Fruit fly (Drosophila melanogaster) whole organism, pupa: ENCODE data around the gene Noc1.

ENCODE experiments used
- CG10348 ChIP-seq: fragments of 200-800 bp; sonication (Bioruptor generic); IDR thresholded peaks from 2 replicates; pipeline ENCODE4 v1.3.6; 2022; ENCODE audit warnings: missing biosample characterization, missing genetic modification characterization
- CG12605 ChIP-seq: fragments of 200-800 bp; sonication (Bioruptor generic); IDR thresholded peaks from 2 replicates; pipeline ENCODE4 v1.3.6; 2022; ENCODE audit warnings: missing biosample characterization, missing genetic modification characterization
- CG13204 ChIP-seq: fragments of 200-800 bp; sonication (Bioruptor generic); optimal IDR thresholded peaks from 2 replicates; lab custom pipeline; 2018; ENCODE audit warnings: missing biosample characterization, mild to moderate bottlenecking, missing genetic modification characterization, moderate library complexity
- CG14655 ChIP-seq: fragments of 200-800 bp; sonication (Bioruptor generic); optimal IDR thresholded peaks from 3 replicates; lab custom pipeline; 2017; ENCODE audit warnings: mild to moderate bottlenecking, missing biosample characterization, missing genetic modification reagents, missing genetic modification characterization
- CG15710 ChIP-seq: fragments of 200-800 bp; sonication (Bioruptor generic); optimal IDR thresholded peaks from 2 replicates; lab custom pipeline; 2018; ENCODE audit warnings: missing biosample characterization, mild to moderate bottlenecking, missing genetic modification characterization, moderate library complexity
- CG17806 ChIP-seq: fragments of 200-800 bp; sonication (Bioruptor generic); optimal IDR thresholded peaks from 2 replicates; lab custom pipeline; 2018; ENCODE audit warnings: missing biosample characterization, mild to moderate bottlenecking, missing genetic modification characterization, moderate library complexity
- CG32121 ChIP-seq: fragments of 200-800 bp; sonication (Bioruptor generic); IDR thresholded peaks from 2 replicates; pipeline ENCODE4 v1.3.6; 2022; ENCODE audit warnings: missing biosample characterization, missing genetic modification characterization
- CG34367 ChIP-seq: fragments of 200-800 bp; sonication (Bioruptor generic); optimal IDR thresholded peaks from 2 replicates; lab custom pipeline; 2018; ENCODE audit warnings: missing biosample characterization, mild to moderate bottlenecking, missing genetic modification characterization
- CG4496 ChIP-seq: fragments of 200-800 bp; sonication (Bioruptor generic); IDR thresholded peaks from 3 replicates; pipeline ENCODE4 v1.3.6; 2022; ENCODE audit warnings: missing biosample characterization, missing genetic modification characterization
- CG8159 ChIP-seq: fragments of 200-800 bp; sonication (Bioruptor generic); optimal IDR thresholded peaks from 3 replicates; lab custom pipeline; 2018; ENCODE audit warnings: missing biosample characterization, mild to moderate bottlenecking, missing genetic modification characterization, moderate library complexity
- CG8301 ChIP-seq: fragments of 200-800 bp; sonication (Bioruptor generic); optimal IDR thresholded peaks from 2 replicates; lab custom pipeline; 2018; ENCODE audit warnings: missing biosample characterization, mild to moderate bottlenecking, missing genetic modification characterization
- CG9948 ChIP-seq: fragments of 200-800 bp; sonication (Bioruptor generic); optimal IDR thresholded peaks from 2 replicates; lab custom pipeline; 2018; ENCODE audit warnings: missing biosample characterization, mild to moderate bottlenecking, missing genetic modification characterization, moderate library complexity
- D1 ChIP-seq: fragments of 200-800 bp; sonication (Bioruptor generic); optimal IDR thresholded peaks from 2 replicates; lab custom pipeline; 2018; ENCODE audit warnings: missing biosample characterization, mild to moderate bottlenecking, missing genetic modification characterization, moderate library complexity
- EcR ChIP-seq: fragments of 200-800 bp; sonication (Bioruptor generic); optimal IDR thresholded peaks from 3 replicates; lab custom pipeline; 2019; ENCODE audit warnings: missing biosample characterization, missing genetic modification characterization, mild to moderate bottlenecking, moderate library complexity, missing genetic modification reagents
- Ets98B ChIP-seq: fragments of 200-800 bp; sonication (Bioruptor generic); IDR thresholded peaks from 2 replicates; pipeline ENCODE4 v1.3.6; 2022; ENCODE audit warnings: missing biosample characterization, missing genetic modification characterization
- Pif1A ChIP-seq: fragments of 200-800 bp; sonication (Bioruptor generic); optimal IDR thresholded peaks from 3 replicates; lab custom pipeline; 2016; ENCODE audit warnings: missing biosample characterization, missing genetic modification characterization
- Pif1B ChIP-seq: fragments of 200-800 bp; sonication (Bioruptor generic); optimal IDR thresholded peaks from 3 replicates; lab custom pipeline; 2016; ENCODE audit warnings: missing biosample characterization, missing genetic modification characterization
- Snoo ChIP-seq: fragments of 200-800 bp; sonication (Bioruptor generic); optimal IDR thresholded peaks from 3 replicates; lab custom pipeline; 2017; ENCODE audit warnings: missing biosample characterization, mild to moderate bottlenecking, missing genetic modification characterization, inconsistent platforms
- fd96Ca ChIP-seq: fragments of 200-800 bp; sonication (Bioruptor generic); IDR thresholded peaks from 3 replicates; pipeline ENCODE4 v1.3.6; 2022; ENCODE audit warnings: missing biosample characterization, missing genetic modification characterization
- gl ChIP-seq: fragments of 200-800 bp; sonication (Bioruptor generic); optimal IDR thresholded peaks from 2 replicates; lab custom pipeline; 2018; ENCODE audit warnings: missing biosample characterization, mild to moderate bottlenecking, missing genetic modification characterization
- rn ChIP-seq: fragments of 200-800 bp; sonication (Bioruptor generic); IDR thresholded peaks from 2 replicates; pipeline ENCODE4 v1.3.6; 2022; ENCODE audit warnings: missing biosample characterization, missing genetic modification characterization

Noc1 gene

DNA sequence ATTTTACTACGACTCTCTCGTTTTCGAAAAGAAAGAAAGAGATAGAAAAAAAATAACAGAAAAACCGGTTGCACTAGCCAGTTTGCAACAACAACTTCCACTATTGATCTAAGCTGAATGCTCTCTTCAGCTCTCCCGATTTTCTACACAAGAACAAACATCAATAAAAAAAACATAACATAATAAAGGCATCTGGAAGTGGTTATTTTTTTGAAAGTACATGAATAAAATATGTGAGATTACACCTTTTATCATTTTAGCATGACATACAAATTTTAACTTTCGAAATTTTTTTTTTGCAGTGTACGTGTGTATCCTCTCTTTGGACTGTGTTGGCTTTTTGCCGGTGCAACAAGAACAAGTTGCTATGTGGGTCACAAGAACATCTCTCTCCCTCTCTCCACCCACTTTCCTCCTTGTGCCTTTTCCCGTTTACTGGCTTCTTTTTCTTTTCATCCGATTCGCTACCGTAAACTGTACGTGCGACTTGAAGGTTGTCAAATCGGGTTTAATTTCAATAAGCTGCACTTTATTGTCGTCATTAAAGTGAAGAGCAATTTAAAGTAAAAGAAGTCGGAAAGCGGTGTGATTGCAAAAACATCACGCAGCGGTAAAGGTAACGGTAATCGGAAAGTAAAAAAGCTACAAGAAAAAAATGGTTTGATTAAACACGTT is 10.1 kb downstream of the Noc1 start:
- TF ChIP-seq gl (tag; lab: Kevin White, UChicago) (peak; percentile 93), CG32121 (GFP tag; lab: Robert Waterston, UW) (peak; percentile 99), fd96Ca (GFP tag; lab: Robert Waterston, UW) (peak; percentile 96), CG13204 (GFP tag; lab: Kevin White, UChicago) (peak; percentile 93), rn (GFP tag; lab: Robert Waterston, UW) (peak; percentile 98), CG12605 (peak; percentile 99), Pif1A (GFP tag; lab: Kevin White, UChicago) (peak; percentile 98), CG8301 (tag; lab: Kevin White, UChicago) (peak; percentile 99), CG8159 (tag; lab: Kevin White, UChicago) (peak; percentile 97), CG10348 (GFP tag; lab: Robert Waterston, UW) (peak; percentile 94), Ets98B (GFP tag; lab: Robert Waterston, UW) (peak; percentile 99), CG4496 (peak; percentile 99), CG14655 (GFP tag; lab: Kevin White, UChicago) (peak; percentile 99), EcR (peak; percentile 74), Pif1B (GFP tag; lab: Kevin White, UChicago) (peak; percentile 96), CG15710 (tag; lab: Kevin White, UChicago) (peak; percentile 98), Snoo (tag; lab: Kevin White, UChicago) (peak; percentile 84), D1 (tag; lab: Kevin White, UChicago) (peak; percentile 95), CG9948 (tag; lab: Kevin White, UChicago) (peak; percentile 98), CG34367 (tag; lab: Kevin White, UChicago) (peak; percentile 98), CG17806 (tag; lab: Kevin White, UChicago) (peak; percentile 98)

dm6 chr3L:11085810-11086209 is 11.2 kb downstream of the Noc1 start:
- no peak for TF ChIP-seq CG9948 (tag; lab: Kevin White, UChicago)
- no peak for TF ChIP-seq Ets98B (GFP tag; lab: Robert Waterston, UW)
- no peak for TF ChIP-seq CG4496
- TF ChIP-seq Snoo (tag; lab: Kevin White, UChicago), result no peak
- TF ChIP-seq CG34367 (tag; lab: Kevin White, UChicago), result no peak
- TF ChIP-seq CG10348 (GFP tag; lab: Robert Waterston, UW), result no peak
- no peak for TF ChIP-seq D1 (tag; lab: Kevin White, UChicago)
- TF ChIP-seq CG14655 (GFP tag; lab: Kevin White, UChicago), result no peak

dm6 chr3L:11089805-11090440 is 15.4 kb downstream of the Noc1 start:
- TF ChIP-seq Snoo (tag; lab: Kevin White, UChicago) (peak; percentile 38), CG32121 (GFP tag; lab: Robert Waterston, UW) (peak; percentile 63), Ets98B (GFP tag; lab: Robert Waterston, UW) (peak; percentile 49), Pif1B (GFP tag; lab: Kevin White, UChicago) (peak; percentile 72), CG12605 (no peak), CG4496 (no peak), rn (GFP tag; lab: Robert Waterston, UW) (no peak), CG8159 (tag; lab: Kevin White, UChicago) (peak; percentile 31), EcR (no peak), CG15710 (tag; lab: Kevin White, UChicago) (no peak), Pif1A (GFP tag; lab: Kevin White, UChicago) (peak; percentile 63), CG10348 (GFP tag; lab: Robert Waterston, UW) (no peak), CG9948 (tag; lab: Kevin White, UChicago) (peak; percentile 39), CG34367 (tag; lab: Kevin White, UChicago) (no peak), D1 (tag; lab: Kevin White, UChicago) (no peak), gl (tag; lab: Kevin White, UChicago) (no peak), fd96Ca (GFP tag; lab: Robert Waterston, UW) (no peak; the same call in 2 of the 3 replicates), CG14655 (GFP tag; lab: Kevin White, UChicago) (peak; percentile 71), CG13204 (GFP tag; lab: Kevin White, UChicago) (no peak), CG8301 (tag; lab: Kevin White, UChicago) (peak; percentile 59), CG17806 (tag; lab: Kevin White, UChicago) (no peak)

DNA sequence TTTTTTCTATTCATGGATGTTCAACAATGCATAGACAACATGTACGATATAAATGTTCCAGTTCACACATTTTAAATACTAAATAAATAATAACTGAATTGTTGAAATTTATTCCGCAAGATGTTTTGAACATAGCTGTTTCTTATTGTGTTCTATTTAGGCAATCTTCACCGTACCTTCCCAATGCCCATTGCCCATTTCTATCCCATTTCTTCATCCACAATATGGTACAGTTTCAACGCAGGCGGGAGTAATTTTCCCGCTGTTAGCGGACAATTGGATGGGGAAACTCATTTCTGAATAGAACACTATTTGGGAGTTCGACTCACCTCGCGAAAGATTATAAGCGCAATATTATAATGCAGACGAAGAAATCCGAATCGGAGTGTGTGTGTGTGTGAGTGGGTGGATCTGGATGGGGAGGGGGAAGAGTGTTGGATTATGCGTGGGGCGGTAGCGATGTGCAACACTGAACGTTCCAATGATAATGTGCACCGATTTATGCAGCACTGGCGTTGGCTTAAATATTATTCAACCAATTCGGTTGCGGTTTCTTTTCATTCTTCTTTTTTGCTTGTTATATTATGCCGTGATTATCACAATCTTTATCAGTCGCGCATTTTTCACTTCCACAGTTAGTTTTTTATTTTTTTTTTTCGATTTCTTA is 17.5 kb downstream of the Noc1 start:
- TF ChIP-seq CG10348 (GFP tag; lab: Robert Waterston, UW) (no peak), EcR (no peak), CG34367 (tag; lab: Kevin White, UChicago) (no peak), fd96Ca (GFP tag; lab: Robert Waterston, UW) (peak; percentile 52; the same call in 1 of the 3 replicates), Snoo (tag; lab: Kevin White, UChicago) (peak; percentile 60), gl (tag; lab: Kevin White, UChicago) (no peak), CG13204 (GFP tag; lab: Kevin White, UChicago) (peak; percentile 34), Ets98B (GFP tag; lab: Robert Waterston, UW) (peak; percentile 49), CG12605 (0 out of 2 replicates have a peak, but pooled peaks have one; percentile 21), CG17806 (tag; lab: Kevin White, UChicago) (no peak), CG32121 (GFP tag; lab: Robert Waterston, UW) (peak; percentile 57; the same call in 1 of the 2 replicates), CG14655 (GFP tag; lab: Kevin White, UChicago) (peak; percentile 33), D1 (tag; lab: Kevin White, UChicago) (no peak), Pif1A (GFP tag; lab: Kevin White, UChicago) (peak; percentile 36), CG9948 (tag; lab: Kevin White, UChicago) (no peak), CG8159 (tag; lab: Kevin White, UChicago) (peak; percentile 25), CG15710 (tag; lab: Kevin White, UChicago) (peak; percentile 23), Pif1B (GFP tag; lab: Kevin White, UChicago) (peak; percentile 50), CG4496 (peak; percentile 50), rn (GFP tag; lab: Robert Waterston, UW) (no peak), CG8301 (tag; lab: Kevin White, UChicago) (peak; percentile 4)
